Fruit fly (Drosophila melanogaster) S2 (cell line): ENCODE results near the gene CG17776.

Source experiments
- CG8478 ChIP-seq: fragments of >200 bp; optimal IDR thresholded peaks from 2 replicates; lab custom pipeline; 2018
- CTCF ChIP-seq, 2 experiments: fragments of >200 bp; optimal IDR thresholded peaks; 2 replicates each; lab custom pipeline; 2018

The CG17776 gene

dm6 chrX:2196086-2196732 lies 11.7 kb downstream of the CG17776 start:
- TF ChIP-seq CG8478 (lab: Kevin White, UChicago), result no peak
- no peak for TF ChIP-seq CTCF (optimal IDR thresholded peaks at IDR 0.05; lab: Kevin White, UChicago)

- TF ChIP-seq CG8478 (lab: Kevin White, UChicago) (no peak), CTCF (optimal IDR thresholded peaks at IDR 0.05; lab: Kevin White, UChicago) (no peak)
These were observed 13.1 kb downstream of the CG17776 start for dm6 chrX:2197414-2198271.

dm6 chrX:2198272-2198571 lies 13.7 kb downstream of the CG17776 start:
- TF ChIP-seq CTCF (optimal IDR thresholded peaks at IDR 0.05; lab: Kevin White, UChicago), result no peak
- TF ChIP-seq CG8478 (lab: Kevin White, UChicago), result no peak

dm6 chrX:2199303-2199702 lies 14.8 kb downstream of the CG17776 start:
- TF ChIP-seq CTCF (optimal IDR thresholded peaks at IDR 0.05; lab: Kevin White, UChicago) (no peak), CG8478 (lab: Kevin White, UChicago) (no peak)

- TF ChIP-seq CTCF (optimal IDR thresholded peaks at IDR 0.05; lab: Kevin White, UChicago), result no peak
- no peak for TF ChIP-seq CG8478 (lab: Kevin White, UChicago)
These were observed 19.2 kb downstream of the CG17776 start, which contains the start of gene FarO for dm6 chrX:2203766-2204165. Gene FarO, minus strand, starts transcription at chrX:2203866.

dm6 chrX:2208641-2209241 lies 24.2 kb downstream of the CG17776 start:
- TF ChIP-seq CG8478 (lab: Kevin White, UChicago) (no peak), CTCF (optimal IDR thresholded peaks at IDR 0.05; lab: Kevin White, UChicago) (no peak)

dm6 chrX:2212327-2212820 lies 27.8 kb downstream of the CG17776 start:
- TF ChIP-seq CG8478 (lab: Kevin White, UChicago), result no peak
- no peak for TF ChIP-seq CTCF (optimal IDR thresholded peaks at IDR 0.05; lab: Kevin White, UChicago)

- TF ChIP-seq CTCF (optimal IDR thresholded peaks at IDR 0.05; lab: Kevin White, UChicago) (no peak), CG8478 (lab: Kevin White, UChicago) (no peak)
These were observed 29.4 kb downstream of the CG17776 start, which contains the start of gene SmydA-8 for dm6 chrX:2213759-2214406. Gene SmydA-8, minus strand, starts transcription at chrX:2213809.

dm6 chrX:2218455-2218854 lies 33.9 kb downstream of the CG17776 start:
- TF ChIP-seq CG8478 (lab: Kevin White, UChicago) (no peak), CTCF (optimal IDR thresholded peaks at IDR 0.05; lab: Kevin White, UChicago) (no peak)

dm6 chrX:2219246-2219645 lies 34.7 kb downstream of the CG17776 start:
- no peak for TF ChIP-seq CG8478 (lab: Kevin White, UChicago)
- TF ChIP-seq CTCF (optimal IDR thresholded peaks at IDR 0.05; lab: Kevin White, UChicago), result no peak

dm6 chrX:2219899-2220298 lies 35.4 kb downstream of the CG17776 start:
- TF ChIP-seq CTCF (optimal IDR thresholded peaks at IDR 0.05; lab: Kevin White, UChicago), result no peak
- no peak for TF ChIP-seq CG8478 (lab: Kevin White, UChicago)

dm6 chrX:2221598-2221997 lies 37.1 kb downstream of the CG17776 start:
- TF ChIP-seq CTCF (optimal IDR thresholded peaks at IDR 0.05; lab: Kevin White, UChicago), result no peak
- no peak for TF ChIP-seq CG8478 (lab: Kevin White, UChicago)

dm6 chrX:2222181-2222790 lies 37.8 kb downstream of the CG17776 start, which contains the start of gene Vinc:
Gene Vinc, minus strand, starts transcription at chrX:2222567.
- TF ChIP-seq CTCF (optimal IDR thresholded peaks at IDR 0.05; lab: Kevin White, UChicago) (no peak), CG8478 (lab: Kevin White, UChicago) (no peak)

dm6 chrX:2223454-2223853 lies 38.9 kb downstream of the CG17776 start, which contains the start of gene CG14052:
Gene CG14052, plus strand, starts transcription at chrX:2223754.
- TF ChIP-seq CTCF (optimal IDR thresholded peaks at IDR 0.05; lab: Kevin White, UChicago), result no peak
- no peak for TF ChIP-seq CG8478 (lab: Kevin White, UChicago)
